Worm (Caenorhabditis elegans) whole organism, L4/young adult: Measurements from ENCODE around the gene ced-9.

Experiments
- W03F9.2 ChIP-seq: fragments of 150-350 bp; optimal IDR thresholded peaks from 2 replicates; lab custom pipeline; 2014; ENCODE audit warnings: missing biosample characterization, missing genetic modification characterization
- dao-5 ChIP-seq: sonication (generic microtip); optimal IDR thresholded peaks from 2 replicates; lab custom pipeline; 2016; ENCODE audit warnings: missing genotype, missing genetic modification characterization, moderate library complexity, missing compliant biosample characterization
- him-1 ChIP-seq: sonication (generic microtip); optimal IDR thresholded peaks from 2 replicates; lab custom pipeline; 2016; ENCODE audit warnings: missing genotype, missing genetic modification reagents, missing genetic modification characterization, missing compliant biosample characterization

DNA sequence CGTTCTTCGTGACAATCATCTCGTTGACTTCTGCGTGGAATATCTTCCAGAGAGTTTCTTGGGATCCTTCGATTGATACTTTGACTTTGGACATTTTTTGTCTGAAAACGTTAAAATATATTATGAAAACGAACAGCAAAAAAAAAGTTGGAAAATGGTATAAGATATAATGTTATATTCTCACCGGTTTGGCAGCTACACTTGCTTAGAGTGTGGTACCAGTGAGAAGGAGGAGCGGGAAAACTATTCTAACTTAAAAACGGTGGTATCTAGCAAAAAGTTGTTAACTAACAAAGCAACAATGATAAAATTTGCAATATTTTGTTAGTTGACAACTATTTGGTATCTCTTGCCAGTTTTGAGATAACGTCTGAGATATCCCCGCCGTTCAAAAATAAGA lies 6.8 kb downstream of the ced-9 start, which contains the start of gene tbx-9:
- TF ChIP-seq him-1 (tag; lab: Kevin White, UChicago) (no peak), dao-5 (tag; lab: Kevin White, UChicago) (no peak), W03F9.2 (tag; lab: Kevin White, UChicago) (no peak)
